Worm (Caenorhabditis elegans) whole organism, L4 larva: ENCODE measurements around the gene F59G1.8.

Experiments used
- F10B5.3 ChIP-seq: sonication (generic microtip); optimal IDR thresholded peaks from 2 replicates; lab custom pipeline; 2016; ENCODE audit warnings: mild to moderate bottlenecking, missing genetic modification characterization, missing compliant biosample characterization
- ceh-82 ChIP-seq: sonication (generic microtip); optimal IDR thresholded peaks from 2 replicates; lab custom pipeline; 2017; ENCODE audit warnings: missing biosample characterization, missing genetic modification characterization
- ctbp-1 ChIP-seq: fragments of 200-800 bp; sonication (Bioruptor generic); IDR thresholded peaks from 2 replicates; pipeline ENCODE4 v1.3.6; 2022; ENCODE audit warnings: missing genetic modification reagents, missing genetic modification characterization, missing compliant biosample characterization
- fos-1 ChIP-seq: fragments of 150-350 bp; optimal IDR thresholded peaks from 2 replicates; lab custom pipeline; 2014; ENCODE audit warnings: missing biosample characterization, missing genetic modification characterization
- gei-8 ChIP-seq: fragments of 200-800 bp; sonication (Bioruptor generic); optimal IDR thresholded peaks from 2 replicates; lab custom pipeline; 2018; ENCODE audit warnings: mild to moderate bottlenecking, missing genetic modification characterization, missing compliant biosample characterization
- hlh-30 ChIP-seq: sonication (generic microtip); optimal IDR thresholded peaks from 2 replicates; lab custom pipeline; 2017; ENCODE audit warnings: antibody characterized with exemption, mild to moderate bottlenecking, missing genetic modification characterization, missing compliant biosample characterization; ENCODE audit not compliant: insufficient read depth
- hmg-1.1 ChIP-seq: fragments of 200-800 bp; sonication (Bioruptor generic); IDR thresholded peaks from 2 replicates; pipeline ENCODE4 v1.3.6; 2022; ENCODE audit warnings: missing genetic modification reagents, missing genetic modification characterization, missing compliant biosample characterization
- lin-13 ChIP-seq: fragments of 150-350 bp; optimal IDR thresholded peaks from 2 replicates; lab custom pipeline; 2014; ENCODE audit warnings: missing biosample characterization, missing genetic modification reagents, missing genetic modification characterization
- lin-15B ChIP-seq: fragments of 150-350 bp; sonication (generic microtip); optimal IDR thresholded peaks from 3 replicates; lab custom pipeline; 2014; ENCODE audit warnings: missing biosample characterization, missing genetic modification characterization
- lin-39 ChIP-seq: fragments of 150-350 bp; optimal IDR thresholded peaks from 2 replicates; lab custom pipeline; 2014; ENCODE audit warnings: missing biosample characterization, missing genetic modification reagents, missing genetic modification characterization
- nhr-25 ChIP-seq: sonication (generic microtip); optimal IDR thresholded peaks from 2 replicates; lab custom pipeline; 2017; ENCODE audit warnings: missing genetic modification characterization, mild to moderate bottlenecking, missing compliant biosample characterization, antibody characterized with exemption, moderate library complexity, borderline replicate concordance; ENCODE audit not compliant: insufficient read depth
- nhr-77 ChIP-seq: fragments of 150-350 bp; optimal IDR thresholded peaks from 2 replicates; lab custom pipeline; 2014; ENCODE audit warnings: missing biosample characterization, missing genetic modification characterization
- tag-97 ChIP-seq: fragments of 200-800 bp; sonication (Bioruptor generic); IDR thresholded peaks from 2 replicates; pipeline ENCODE4 v1.3.6; 2022; ENCODE audit warnings: missing genetic modification characterization, missing compliant biosample characterization

DNA sequence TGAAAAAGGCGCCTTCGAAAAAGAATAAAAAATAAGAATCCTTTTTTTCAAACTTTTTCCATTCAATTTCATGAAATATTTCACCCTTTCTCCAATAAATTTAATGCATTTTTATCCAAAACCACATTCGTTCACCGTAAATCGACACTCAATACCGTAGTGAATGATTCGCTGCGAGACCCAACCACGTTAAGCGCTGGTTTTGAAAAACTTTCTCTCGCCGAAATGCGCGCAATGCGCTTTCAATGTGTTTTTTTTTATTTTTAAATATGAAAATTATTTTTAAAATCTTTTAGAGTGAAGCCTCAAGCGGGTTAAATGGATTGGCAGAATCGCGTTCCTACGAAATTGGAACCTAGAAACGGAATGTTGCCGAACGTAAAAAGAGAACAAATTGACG, at the start of gene F59G1.8:
- TF ChIP-seq F10B5.3 (tag; lab: Kevin White, UChicago) (no peak), lin-13 (GFP tag; lab: Kevin White, UChicago) (no peak), tag-97 (GFP tag; lab: Robert Waterston, UW) (no peak), nhr-25 (no peak), gei-8 (GFP tag; lab: Kevin White, UChicago) (no peak), nhr-77 (tag; lab: Kevin White, UChicago) (no peak), lin-15B (tag; lab: Kevin White, UChicago) (no peak), fos-1 (tag; lab: Kevin White, UChicago) (no peak), ceh-82 (tag; lab: Kevin White, UChicago) (no peak), ctbp-1 (no peak), hlh-30 (tag; lab: Kevin White, UChicago) (no peak), lin-39 (tag; lab: Kevin White, UChicago) (no peak), hmg-1.1 (GFP tag; lab: Robert Waterston, UW) (no peak)
